Fruit fly (Drosophila melanogaster) whole organism, embryonic: ENCODE measurements around the gene POLDIP2.

Experiments
- CG11247 ChIP-seq: fragments of 200-800 bp; sonication (Bioruptor generic); IDR thresholded peaks from 2 replicates; pipeline ENCODE4 v1.3.6; 2022; ENCODE audit warnings: missing biosample characterization, missing genetic modification characterization
- Tbp ChIP-seq: fragments of >200 bp; optimal IDR thresholded peaks from 2 replicates; lab custom pipeline; 2018; ENCODE audit warnings: missing biosample characterization, missing genetic modification characterization

DNA sequence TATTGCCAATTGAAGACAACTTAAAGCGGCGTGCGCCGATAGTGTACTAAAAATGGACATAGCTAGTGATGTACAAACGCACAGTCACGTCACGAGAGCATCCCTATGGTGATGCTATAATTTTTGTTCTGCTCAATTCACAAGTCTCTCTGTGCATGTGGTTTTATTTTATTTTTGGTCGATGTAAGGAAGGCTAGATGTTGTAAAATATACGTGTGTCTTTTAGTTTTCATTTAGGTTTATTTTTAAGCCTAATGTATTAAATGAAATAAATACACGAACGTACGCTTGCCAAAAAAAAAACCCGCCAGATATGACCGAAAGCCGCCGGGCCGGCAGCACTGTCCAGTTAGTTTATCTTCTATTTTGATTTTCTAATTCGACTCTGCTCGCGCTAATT, 7.0 kb downstream of the POLDIP2 start, which contains the start of the genes CG45100, HDAC3 and Hcs:
- TF ChIP-seq CG11247, result no peak
- peak; percentile 52 for TF ChIP-seq Tbp
